Fruit fly (Drosophila melanogaster): Measurements from ENCODE around the gene CG32985.

Gene CG32985

DNA sequence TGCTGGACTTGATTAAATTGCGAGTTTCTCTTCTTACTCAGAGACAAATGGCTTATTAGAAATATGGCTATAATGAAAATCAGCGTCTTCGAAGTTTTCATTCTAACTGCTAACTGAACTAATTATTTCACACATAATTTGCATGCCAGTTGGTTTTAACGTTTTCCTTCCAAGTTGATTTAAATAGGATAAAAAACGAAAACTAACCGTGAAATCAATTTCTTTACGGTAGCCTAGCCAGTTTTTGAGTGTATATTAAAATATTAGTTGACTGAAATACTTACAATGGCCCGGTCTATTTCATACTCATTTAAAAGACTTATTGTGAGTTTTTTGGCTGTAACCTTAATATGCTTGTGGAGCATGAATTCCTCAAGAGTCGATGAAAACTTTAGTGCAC, at the start of gene CG32985, which contains the start of gene CG9525:
TSS of gene CG32985 (plus strand) at position 280 of the 400 bp plus-strand sequence.
TSS of gene CG9525 (minus strand) at position 101 of the 400 bp plus-strand sequence.
- TF ChIP-seq noc (tag; optimal IDR thresholded peaks at IDR 0.05), result no peak

DNA sequence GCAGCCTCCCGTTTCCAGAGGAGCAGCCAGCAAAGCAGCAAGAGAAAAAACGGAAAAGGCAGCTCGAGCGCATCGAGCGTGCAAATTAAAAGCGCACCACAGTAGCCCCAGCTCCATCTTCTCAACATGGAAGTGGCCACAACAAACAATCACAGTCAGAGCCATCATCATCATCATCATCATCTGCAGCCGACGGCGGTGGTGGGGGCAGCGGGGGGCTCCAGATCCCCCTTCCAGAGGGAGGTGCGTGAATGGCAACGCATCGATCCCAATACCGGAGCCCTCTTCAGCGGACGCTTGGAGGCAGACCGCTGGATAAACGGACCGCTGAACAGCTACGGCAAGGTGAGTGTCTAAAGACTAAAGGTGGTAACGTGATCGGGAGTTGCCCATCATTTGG, 46.6 kb upstream of the CG32985 start:
- no peak for TF ChIP-seq noc (tag; optimal IDR thresholded peaks at IDR 0.05)

DNA sequence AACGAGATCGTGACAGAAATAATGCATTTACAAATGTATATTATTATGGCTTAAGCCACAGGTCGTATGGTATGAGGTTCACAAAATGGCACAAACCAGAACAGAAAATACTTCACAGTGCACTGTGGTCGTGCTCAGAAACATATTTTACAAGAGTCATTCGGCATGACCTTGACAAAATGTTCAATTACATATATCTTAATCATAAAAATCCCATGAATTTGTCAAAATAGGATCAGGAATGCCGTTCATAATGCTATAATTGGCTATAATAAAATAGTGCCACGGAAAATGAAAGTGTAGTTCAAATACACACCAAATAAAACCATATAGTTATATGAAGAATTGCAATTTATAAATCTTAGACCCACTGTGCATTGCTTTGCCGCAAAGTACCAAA, 42.7 kb upstream of the CG32985 start:
- no peak for TF ChIP-seq noc (tag; optimal IDR thresholded peaks at IDR 0.05)

DNA sequence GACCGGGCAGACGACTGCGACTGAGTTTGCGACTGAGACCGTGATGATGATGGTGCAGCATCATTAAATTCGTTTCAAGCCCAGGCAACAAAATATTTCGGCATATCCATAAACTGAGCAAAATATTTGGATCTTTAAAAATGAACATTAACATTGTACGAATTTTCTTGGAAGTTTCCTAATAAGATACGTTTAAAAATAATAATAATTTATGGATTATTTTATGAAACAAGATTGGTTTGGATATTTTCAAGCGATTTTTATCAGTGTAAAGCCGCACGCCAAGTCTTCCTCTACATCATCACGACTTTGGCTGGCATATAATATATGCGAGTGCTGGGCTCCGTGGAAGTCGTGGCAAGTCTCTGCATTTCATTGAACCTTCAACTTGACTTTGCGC, 42.0 kb upstream of the CG32985 start:
- TF ChIP-seq noc (tag; optimal IDR thresholded peaks at IDR 0.05), result no peak

DNA sequence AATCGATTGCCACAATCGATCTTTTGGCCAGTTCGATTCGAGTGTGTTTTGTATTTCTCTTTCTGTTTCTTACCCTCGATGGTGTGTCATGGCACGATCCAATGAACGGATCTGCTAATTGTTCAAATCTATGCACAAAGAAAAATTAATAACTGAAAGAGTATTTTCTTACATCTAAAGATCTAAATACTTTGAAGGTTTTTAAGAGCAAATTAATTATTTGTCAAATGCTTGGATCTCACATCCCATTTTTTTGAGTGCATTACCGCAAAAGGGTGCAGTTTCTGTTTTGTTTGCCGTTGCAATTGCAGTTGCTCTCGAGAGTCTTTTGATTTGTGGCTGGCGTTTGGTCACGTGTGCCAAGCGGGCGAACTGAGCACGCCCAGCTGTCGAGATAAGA, 40.4 kb upstream of the CG32985 start:
- TF ChIP-seq noc (tag; optimal IDR thresholded peaks at IDR 0.05), result no peak

DNA sequence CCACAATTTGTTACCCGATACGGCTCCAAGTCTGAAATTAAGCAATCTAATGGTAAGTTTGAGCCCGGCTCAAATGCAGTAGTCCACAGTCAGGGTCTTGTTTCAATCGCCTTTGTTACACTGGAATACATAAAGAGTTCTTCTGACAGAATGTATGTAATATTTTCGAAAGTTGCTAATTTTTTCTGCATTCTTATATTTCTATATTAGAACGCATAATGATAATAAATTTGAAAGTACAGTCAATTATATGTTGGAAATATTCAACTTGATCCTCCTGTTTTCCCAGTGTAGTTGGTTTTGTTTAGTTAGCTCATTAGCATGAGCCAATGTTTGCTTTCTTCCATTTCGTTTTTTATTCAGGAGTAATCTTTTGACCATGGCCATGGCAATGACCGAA, 38.9 kb upstream of the CG32985 start:
- TF ChIP-seq noc (tag; optimal IDR thresholded peaks at IDR 0.05), result no peak

DNA sequence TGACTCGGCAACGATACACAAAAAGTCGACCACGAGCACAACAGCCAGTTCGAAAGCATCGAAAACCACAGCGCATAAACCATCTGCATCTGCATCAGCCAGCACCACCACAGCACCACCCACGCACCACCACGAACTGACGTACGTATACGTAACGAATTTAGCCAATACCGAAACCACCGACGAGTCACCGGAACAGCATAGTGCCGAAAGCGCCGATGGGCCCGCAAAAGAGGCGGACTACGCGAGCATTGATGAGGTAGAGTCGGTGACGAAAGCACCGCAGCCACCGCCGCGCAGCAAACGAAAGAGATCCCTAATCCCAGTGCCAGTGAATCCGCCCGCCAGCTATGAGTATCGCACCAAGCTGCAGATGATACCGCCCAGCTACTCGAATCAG, 31.2 kb upstream of the CG32985 start:
- TF ChIP-seq noc (tag; optimal IDR thresholded peaks at IDR 0.05), result no peak

DNA sequence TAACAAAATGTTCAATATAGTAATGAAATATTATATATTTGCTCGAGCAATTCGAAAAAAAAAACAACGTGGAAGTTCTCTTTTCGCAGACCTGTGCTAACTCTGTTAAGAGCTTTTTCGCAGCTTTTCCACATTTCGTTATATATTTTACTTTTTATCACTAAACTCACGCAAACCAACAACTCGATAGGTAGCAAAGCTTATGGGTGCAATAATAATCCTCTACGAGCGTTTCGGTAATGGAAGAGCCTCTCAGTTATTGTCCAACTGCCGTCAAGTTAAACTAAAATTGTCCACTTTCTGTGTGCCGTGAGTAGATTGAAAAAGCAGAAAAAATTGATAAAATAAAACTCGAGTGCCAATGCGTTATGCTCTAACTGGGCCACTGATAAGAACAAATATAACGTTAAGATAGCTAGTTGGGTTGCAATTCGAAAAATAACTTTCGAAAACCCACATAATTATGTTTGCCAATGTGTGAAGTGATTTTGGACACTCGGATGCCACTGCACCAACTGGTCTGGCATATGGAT, 28.6 kb upstream of the CG32985 start, which contains the start of gene Tsp29Fa:
TSS of gene Tsp29Fa (plus strand) at position 253 of the 533 bp plus-strand sequence.
- no peak for TF ChIP-seq noc (tag; optimal IDR thresholded peaks at IDR 0.05)

DNA sequence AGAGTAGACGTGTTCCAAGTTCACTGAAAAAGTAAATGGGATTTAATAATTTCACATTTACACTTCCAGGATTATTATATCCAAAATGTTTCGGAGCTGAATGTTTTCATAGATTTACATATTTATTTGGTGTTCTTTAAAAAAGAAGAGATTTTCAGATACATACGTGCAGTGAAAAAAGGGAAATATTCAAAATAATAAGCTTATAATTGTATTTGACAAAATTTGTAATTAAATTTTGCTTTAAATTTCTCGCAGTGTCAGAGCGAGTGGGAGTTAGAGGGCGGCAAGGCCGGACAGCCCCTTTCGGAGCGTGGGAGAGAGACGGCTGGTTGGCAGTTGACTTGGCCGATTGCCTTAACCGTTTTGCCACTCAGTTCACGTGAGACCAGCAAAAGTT, 25.3 kb upstream of the CG32985 start, which contains the start of gene Tsp29Fb:
TSS of gene Tsp29Fb (plus strand) at position 388 of the 400 bp plus-strand sequence.
- peak; percentile 93 for TF ChIP-seq noc (tag; optimal IDR thresholded peaks at IDR 0.05)

DNA sequence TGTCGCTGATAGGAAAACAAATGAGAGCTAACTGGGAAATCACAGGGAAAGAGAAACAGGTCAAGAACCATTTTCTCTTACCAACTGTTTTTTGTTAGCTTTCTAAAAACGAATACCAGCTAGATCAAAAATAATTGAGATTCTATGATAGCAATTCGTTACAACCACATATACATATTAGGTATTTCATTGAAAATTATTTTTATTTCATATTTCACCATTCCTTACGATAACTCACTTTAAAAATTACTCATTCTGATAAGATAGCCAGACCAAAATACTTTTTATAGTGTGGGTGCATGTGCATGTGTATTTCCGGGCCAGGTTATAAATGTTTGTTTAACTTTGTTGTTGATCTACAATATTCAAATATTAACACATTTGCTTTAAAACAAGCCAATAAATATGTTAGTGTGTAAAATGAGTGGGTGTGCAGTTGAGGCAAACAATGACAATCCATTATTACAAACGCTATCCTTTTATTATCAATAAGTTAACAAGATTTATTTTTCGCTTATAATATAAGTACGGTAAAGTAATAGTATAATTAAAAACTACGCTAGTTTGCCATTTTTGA, 24.4 kb upstream of the CG32985 start:
- TF ChIP-seq noc (tag; optimal IDR thresholded peaks at IDR 0.05), result no peak

DNA sequence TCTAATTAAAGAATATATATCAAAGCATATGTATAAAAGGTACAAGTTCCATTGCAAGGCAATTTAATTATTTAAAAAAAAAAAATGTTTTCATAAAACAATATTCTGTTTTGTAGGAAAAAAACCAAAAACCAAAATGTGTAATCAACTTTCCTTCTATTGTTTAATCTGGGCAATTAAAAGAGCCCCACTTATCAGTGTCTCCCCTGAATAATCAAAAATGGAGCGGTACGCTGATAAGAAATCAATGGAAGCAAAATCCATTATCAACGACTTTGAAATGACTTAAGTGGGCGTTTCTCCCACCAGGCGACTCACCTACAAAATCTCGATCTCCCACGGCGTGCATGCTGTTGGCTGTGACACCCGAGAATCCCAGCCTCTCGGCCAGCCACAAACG, 21.7 kb upstream of the CG32985 start:
- peak; percentile 8 for TF ChIP-seq noc (tag; optimal IDR thresholded peaks at IDR 0.05)

DNA sequence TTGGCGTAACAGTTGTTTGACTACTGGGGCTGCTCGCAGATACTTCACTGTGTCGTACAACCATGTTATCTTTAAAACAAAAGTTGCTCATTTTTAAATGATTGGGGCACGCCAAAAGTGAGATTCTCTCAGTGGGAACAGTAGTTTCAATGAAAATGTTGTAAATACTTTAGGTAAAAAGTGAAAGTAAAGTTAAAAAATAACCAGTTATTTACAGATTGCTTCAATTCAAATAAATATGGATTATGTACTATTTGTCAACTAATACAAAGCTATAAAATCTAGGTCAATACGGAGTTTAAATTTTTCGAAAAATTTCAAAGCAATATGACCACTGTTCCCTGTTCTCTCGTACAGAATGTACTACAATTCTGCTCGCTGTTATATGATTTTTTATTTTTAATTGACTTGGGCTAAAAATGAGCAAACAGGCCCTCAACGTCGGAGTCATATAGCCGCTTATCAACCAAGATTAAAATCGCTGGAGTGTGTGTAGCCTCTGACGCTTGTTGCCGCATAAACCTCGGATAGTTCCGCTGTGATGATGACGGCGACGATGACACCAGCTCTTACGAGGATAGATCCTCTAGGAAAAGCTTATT, 20.5 kb upstream of the CG32985 start, which contains the start of gene Argl:
TSS of gene Argl (minus strand) at position 370 of the 602 bp plus-strand sequence.
- peak; percentile 72 for TF ChIP-seq noc (tag; optimal IDR thresholded peaks at IDR 0.05)

DNA sequence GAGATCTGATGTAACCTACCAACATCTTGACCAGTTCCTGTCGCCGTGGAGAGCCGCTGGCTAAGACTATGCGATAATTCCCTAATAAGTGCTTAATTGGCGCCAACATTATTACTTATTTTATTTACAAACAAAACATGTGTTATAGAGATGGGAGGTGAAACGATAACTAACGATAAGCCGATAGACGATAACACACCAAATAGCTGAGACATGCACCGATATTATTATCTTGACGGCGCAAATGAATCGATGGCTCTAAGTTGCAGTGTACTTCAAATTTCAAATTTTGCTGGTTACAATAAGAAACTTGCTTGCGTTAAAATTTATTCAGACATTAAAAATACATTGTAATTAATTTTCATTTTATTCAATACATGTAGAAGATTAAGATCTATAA, 19.2 kb upstream of the CG32985 start, which contains the start of gene CG9515:
TSS of gene CG9515 (minus strand) at position 148 of the 400 bp plus-strand sequence.
- no peak for TF ChIP-seq noc (tag; optimal IDR thresholded peaks at IDR 0.05)

DNA sequence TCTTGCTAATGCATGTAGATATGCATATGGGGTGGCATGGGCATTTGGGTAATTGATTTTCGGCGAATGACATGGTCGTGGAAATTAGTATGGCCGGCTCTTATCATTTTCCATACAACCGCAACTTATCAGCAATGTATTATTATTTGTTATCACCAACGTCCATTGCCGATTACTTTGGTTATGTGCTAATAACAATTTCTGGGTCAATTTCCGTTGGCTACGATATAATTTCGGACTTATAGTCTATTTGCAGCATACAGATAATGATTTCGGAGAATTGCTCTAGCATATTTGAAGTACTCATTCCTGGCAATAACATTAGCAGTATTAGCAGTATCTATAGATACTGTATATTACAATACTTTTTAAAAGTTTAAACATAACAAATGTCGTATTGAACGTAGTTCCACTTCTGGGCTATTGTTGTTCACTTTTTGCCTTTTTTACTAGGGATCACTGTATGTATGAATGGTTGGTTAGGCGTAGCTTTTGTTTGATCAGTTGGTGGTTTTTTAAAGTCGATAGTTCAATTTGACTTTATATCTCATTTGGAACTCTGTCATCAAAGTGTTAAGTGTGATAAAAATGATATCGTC, 15.5 kb upstream of the CG32985 start, which contains the start of gene CG46397:
TSS of gene CG46397 (plus strand) at position 549 of the 599 bp plus-strand sequence.
- peak; percentile 8 for TF ChIP-seq noc (tag; optimal IDR thresholded peaks at IDR 0.05)

DNA sequence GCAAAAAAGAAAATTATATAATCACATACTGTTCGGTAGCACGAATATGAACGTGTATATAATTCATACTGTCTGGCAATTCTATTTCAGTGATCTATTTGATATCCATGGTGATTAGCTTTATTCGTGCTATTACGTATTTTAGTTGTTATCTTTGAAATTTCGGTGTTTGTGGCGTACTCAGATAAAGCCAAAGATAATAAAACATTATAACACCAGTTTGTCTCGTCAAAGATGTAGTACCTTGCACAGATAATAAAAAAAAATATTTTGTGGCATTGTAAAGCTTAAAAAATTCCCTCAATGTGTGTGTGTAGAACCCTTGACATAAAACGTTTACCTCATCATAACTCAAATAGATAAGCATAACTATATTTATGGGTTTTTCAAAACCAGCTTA, 14.3 kb upstream of the CG32985 start:
- peak; percentile 11 for TF ChIP-seq noc (tag; optimal IDR thresholded peaks at IDR 0.05)

DNA sequence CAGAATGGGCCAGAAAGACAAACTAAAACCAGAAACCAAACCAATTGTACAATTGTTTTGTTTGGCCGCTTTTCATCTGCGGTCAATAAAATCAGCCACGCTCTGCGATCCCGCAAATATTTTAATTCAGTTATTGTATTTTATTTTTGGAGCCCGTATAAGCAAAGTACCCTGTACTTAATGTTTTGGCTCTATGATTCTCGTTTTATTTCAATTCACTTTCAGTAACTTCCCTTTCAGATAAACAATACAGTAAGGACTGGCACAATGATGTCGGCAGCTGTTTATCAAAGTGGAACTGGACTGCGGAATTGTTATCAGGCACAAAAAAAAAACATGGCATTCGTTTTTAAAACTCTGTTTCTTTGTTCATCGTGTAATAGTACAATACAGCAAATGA, 13.7 kb upstream of the CG32985 start:
- TF ChIP-seq noc (tag; optimal IDR thresholded peaks at IDR 0.05), result peak; percentile 29
